Worm (Caenorhabditis elegans) whole organism, L3 larva: ENCODE data around the gene hum-4.
"Not testable (repeated sequence)": the region's sequence is repeated elsewhere in the genome, so short reads cannot be mapped to it uniquely, and the experiment has no call there.

ENCODE experiments used
- R02D3.7 ChIP-seq: fragments of 150-350 bp; optimal IDR thresholded peaks from 2 replicates; lab custom pipeline; 2014; ENCODE audit warnings: missing biosample characterization, missing genetic modification characterization
- aly-2 ChIP-seq: fragments of 150-350 bp; optimal IDR thresholded peaks from 2 replicates; lab custom pipeline; 2014; ENCODE audit warnings: missing biosample characterization, missing genetic modification characterization
- ama-1 ChIP-seq: fragments of 150-350 bp; optimal IDR thresholded peaks from 2 replicates; lab custom pipeline; 2018
- ceh-16 ChIP-seq: sonication (generic microtip); optimal IDR thresholded peaks from 2 replicates; lab custom pipeline; 2017; ENCODE audit warnings: missing biosample characterization, missing genetic modification characterization
- ceh-28 ChIP-seq: fragments of 150-350 bp; optimal IDR thresholded peaks from 2 replicates; lab custom pipeline; 2014; ENCODE audit warnings: missing biosample characterization, missing genetic modification reagents, missing genetic modification characterization
- ceh-9 ChIP-seq: sonication (generic microtip); optimal IDR thresholded peaks from 2 replicates; lab custom pipeline; 2018; ENCODE audit warnings: missing biosample characterization, missing genetic modification characterization
- daf-12 ChIP-seq: fragments of 150-350 bp; optimal IDR thresholded peaks from 2 replicates; lab custom pipeline; 2014; ENCODE audit warnings: missing biosample characterization, missing genetic modification reagents, missing genetic modification characterization
- egl-27 ChIP-seq: sonication (generic microtip); optimal IDR thresholded peaks from 4 replicates; lab custom pipeline; 2017; ENCODE audit warnings: missing biosample characterization, missing genetic modification reagents, missing genetic modification characterization
- egl-5 ChIP-seq: fragments of 150-350 bp; optimal IDR thresholded peaks from 2 replicates; lab custom pipeline; 2017; ENCODE audit warnings: missing biosample characterization, missing genetic modification reagents, missing genetic modification characterization, inconsistent platforms
- elt-2 ChIP-seq: sonication (generic microtip); optimal IDR thresholded peaks from 2 replicates; lab custom pipeline; 2016; ENCODE audit warnings: missing genetic modification reagents, mild to moderate bottlenecking, missing genetic modification characterization, missing compliant biosample characterization
- elt-3 ChIP-seq, 3 experiments: fragments of 150-350 bp in 1 of 3; sonication (generic microtip) in 2 of 3; optimal IDR thresholded peaks; 2 replicates in 2 of 3; 4 replicates in 1 of 3; lab custom pipeline; 2014 to 2017; ENCODE audit warnings: missing biosample characterization in 3 of 3, missing genetic modification characterization in 3 of 3
- eor-1 ChIP-seq, 2 experiments: fragments of 150-350 bp; optimal IDR thresholded peaks; 2 replicates each; lab custom pipeline; 2014 to 2018; ENCODE audit warnings: missing biosample characterization in 2 of 2, missing genetic modification characterization in 2 of 2
- fos-1 ChIP-seq: fragments of 150-350 bp; optimal IDR thresholded peaks from 2 replicates; lab custom pipeline; 2014; ENCODE audit warnings: missing biosample characterization, missing genetic modification characterization
- hmg-11 ChIP-seq: sonication (generic microtip); optimal IDR thresholded peaks from 2 replicates; lab custom pipeline; 2016; ENCODE audit warnings: missing genetic modification characterization, missing compliant biosample characterization
- jun-1 ChIP-seq: fragments of 150-350 bp; optimal IDR thresholded peaks from 2 replicates; lab custom pipeline; 2014; ENCODE audit warnings: missing biosample characterization, missing genetic modification reagents, missing genetic modification characterization
- lin-39 ChIP-seq: fragments of 150-350 bp; optimal IDR thresholded peaks from 2 replicates; lab custom pipeline; 2018; ENCODE audit warnings: missing biosample characterization, missing genetic modification reagents, missing genetic modification characterization
- lsy-12 ChIP-seq: sonication (generic microtip); optimal IDR thresholded peaks from 2 replicates; lab custom pipeline; 2016; ENCODE audit warnings: mild to moderate bottlenecking, missing genetic modification characterization, missing compliant biosample characterization
- mdl-1 ChIP-seq: fragments of 150-350 bp; optimal IDR thresholded peaks from 2 replicates; lab custom pipeline; 2014; ENCODE audit warnings: missing biosample characterization, missing genetic modification characterization
- mml-1 ChIP-seq: fragments of 150-350 bp; sonication (generic microtip); optimal IDR thresholded peaks from 3 replicates; lab custom pipeline; 2014; ENCODE audit warnings: missing biosample characterization, missing genetic modification characterization
- nfya-1 ChIP-seq: sonication (generic microtip); optimal IDR thresholded peaks from 2 replicates; lab custom pipeline; 2017; ENCODE audit warnings: missing genetic modification characterization, mild to moderate bottlenecking, missing compliant biosample characterization, antibody characterized with exemption, moderate library complexity; ENCODE audit not compliant: insufficient read depth
- nhr-11 ChIP-seq: fragments of 150-350 bp; optimal IDR thresholded peaks from 2 replicates; lab custom pipeline; 2014; ENCODE audit warnings: missing biosample characterization, missing genetic modification characterization
- nhr-23 ChIP-seq: fragments of 150-350 bp; optimal IDR thresholded peaks from 2 replicates; lab custom pipeline; 2014; ENCODE audit warnings: missing biosample characterization, missing genetic modification reagents, missing genetic modification characterization
- nhr-25 ChIP-seq: sonication (generic microtip); optimal IDR thresholded peaks from 2 replicates; lab custom pipeline; 2017; ENCODE audit warnings: missing biosample characterization, missing genetic modification characterization
- nhr-28 ChIP-seq: fragments of 150-350 bp; optimal IDR thresholded peaks from 2 replicates; lab custom pipeline; 2014; ENCODE audit warnings: missing biosample characterization, missing genetic modification characterization
- nhr-43 ChIP-seq: sonication (generic microtip); optimal IDR thresholded peaks from 2 replicates; lab custom pipeline; 2016; ENCODE audit warnings: mild to moderate bottlenecking, missing genetic modification characterization, missing compliant biosample characterization; ENCODE audit not compliant: poor library complexity, severe bottlenecking
- nhr-76 ChIP-seq: fragments of 150-350 bp; sonication (generic microtip); optimal IDR thresholded peaks from 5 replicates; lab custom pipeline; 2014; ENCODE audit warnings: missing biosample characterization, missing genetic modification characterization
- pqm-1 ChIP-seq: fragments of 150-350 bp; optimal IDR thresholded peaks from 2 replicates; lab custom pipeline; 2017; ENCODE audit warnings: missing biosample characterization, missing genetic modification characterization, inconsistent platforms
- sea-2 ChIP-seq: fragments of 150-350 bp; sonication (generic microtip); optimal IDR thresholded peaks from 4 replicates; lab custom pipeline; 2014; ENCODE audit warnings: missing biosample characterization, missing genetic modification reagents, missing genetic modification characterization
- skn-1 ChIP-seq: fragments of 150-350 bp; optimal IDR thresholded peaks from 2 replicates; lab custom pipeline; 2014; ENCODE audit warnings: missing biosample characterization, missing genetic modification characterization
- snpc-4 ChIP-seq: fragments of 150-350 bp; optimal IDR thresholded peaks from 2 replicates; lab custom pipeline; 2014; ENCODE audit warnings: missing biosample characterization, missing genetic modification characterization
- tbx-2 ChIP-seq: sonication (generic microtip); optimal IDR thresholded peaks from 2 replicates; lab custom pipeline; 2016; ENCODE audit warnings: mild to moderate bottlenecking, missing genetic modification characterization, missing compliant biosample characterization
- unc-62 ChIP-seq: fragments of 150-350 bp; sonication (generic microtip); optimal IDR thresholded peaks from 4 replicates; lab custom pipeline; 2014; ENCODE audit warnings: missing biosample characterization, missing genetic modification reagents, missing genetic modification characterization

Gene hum-4

DNA sequence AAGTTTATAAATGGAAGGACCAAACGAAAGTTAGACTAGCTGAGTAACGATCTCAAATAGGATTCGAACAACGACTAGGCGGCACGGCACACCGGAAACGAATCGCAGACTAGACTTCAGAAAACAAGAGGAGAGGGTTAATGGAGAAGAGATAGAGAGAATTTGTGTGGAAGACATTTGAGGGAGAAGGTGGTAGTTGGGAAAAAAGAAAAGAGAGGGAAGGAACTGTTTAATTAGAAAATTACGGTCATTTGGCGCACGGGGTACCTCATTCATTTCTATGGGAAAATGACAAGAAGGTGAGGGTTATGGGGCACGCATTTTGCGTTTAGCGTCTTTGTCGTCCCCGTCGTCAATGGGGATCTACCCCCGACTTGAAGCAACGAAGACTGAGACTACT is 20.8 kb upstream of the hum-4 start, which contains the start of gene F48C5.2:
TSS of gene F48C5.2 (minus strand) at position 101 of the 400 bp plus-strand sequence.
- TF ChIP-seq elt-3 (tag; optimal IDR thresholded peaks at IDR 0.05; lab: Kevin White, UChicago) (no peak), ceh-28 (tag; lab: Kevin White, UChicago) (no peak), ceh-16 (tag; lab: Kevin White, UChicago) (no peak), elt-2 (tag; lab: Kevin White, UChicago) (no peak), unc-62 (no peak), ama-1 (no peak), nhr-23 (tag; lab: Kevin White, UChicago) (no peak), nhr-11 (no peak), egl-5 (tag; lab: Kevin White, UChicago) (no peak), fos-1 (tag; lab: Kevin White, UChicago) (no peak), skn-1 (tag; lab: Kevin White, UChicago) (no peak), aly-2 (no peak), nfya-1 (tag; lab: Kevin White, UChicago) (no peak), snpc-4 (tag; lab: Kevin White, UChicago) (no peak), nhr-25 (tag; lab: Kevin White, UChicago) (no peak)
- TF ChIP-seq, all 47 proteins: peak for 0

DNA sequence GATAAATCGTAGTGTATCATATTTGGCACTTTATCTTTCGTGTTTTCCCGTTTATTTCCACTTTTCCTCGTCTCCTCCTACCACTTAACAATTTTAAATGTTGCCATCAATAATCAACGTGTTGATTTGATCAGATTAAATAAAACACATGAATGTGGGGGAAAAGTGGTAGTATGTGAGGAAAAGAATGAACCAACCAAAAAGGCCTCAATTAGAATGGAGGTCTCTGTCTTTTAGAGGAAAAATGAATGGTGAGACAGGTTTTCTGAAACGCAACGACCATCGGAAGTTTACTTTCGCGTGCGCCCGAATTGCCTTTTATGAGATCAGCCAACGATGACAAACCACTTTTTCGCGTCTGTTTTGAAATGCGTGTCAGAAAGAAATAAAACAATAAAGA is 18.9 kb upstream of the hum-4 start:
- TF ChIP-seq hmg-11 (tag; lab: Kevin White, UChicago) (no peak), nhr-25 (tag; lab: Kevin White, UChicago) (peak; percentile 33), ceh-9 (no peak)

DNA sequence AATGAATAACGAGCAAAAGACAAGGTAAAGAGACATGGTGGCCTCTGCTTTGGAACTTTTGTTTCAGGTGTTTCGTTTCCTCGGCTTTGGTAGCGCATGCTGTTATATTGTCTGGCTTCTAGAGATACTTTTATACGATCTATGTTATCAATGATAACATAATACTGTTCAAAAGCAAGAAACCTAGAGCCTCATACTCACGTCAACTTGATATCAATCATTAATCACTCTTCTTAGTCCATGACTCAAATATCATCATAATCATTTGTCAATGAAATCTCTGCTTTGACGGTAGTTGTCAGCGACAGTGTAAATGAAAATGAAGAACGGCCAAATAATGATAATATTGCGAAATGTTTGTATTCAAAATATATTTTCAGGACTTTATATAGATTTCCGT is 16.9 kb upstream of the hum-4 start:
- TF ChIP-seq daf-12: no peak
- TF ChIP-seq mml-1 (tag; lab: Kevin White, UChicago): no peak
- no peak for TF ChIP-seq sea-2 (GFP tag; lab: Kevin White, UChicago)
- no peak for TF ChIP-seq tbx-2 (tag; lab: Kevin White, UChicago)
- peak; percentile 53 for TF ChIP-seq nhr-25 (tag; lab: Kevin White, UChicago)
- peak; percentile 25 for TF ChIP-seq nhr-23 (tag; lab: Kevin White, UChicago)
- TF ChIP-seq ceh-28 (tag; lab: Kevin White, UChicago): no peak
- TF ChIP-seq nhr-43 (tag; lab: Kevin White, UChicago): no peak
- TF ChIP-seq aly-2: no peak
- TF ChIP-seq lin-39 (tag; lab: Kevin White, UChicago): no peak
- no peak for TF ChIP-seq lsy-12
- TF ChIP-seq nhr-76 (tag; lab: Kevin White, UChicago): no peak
- peak in 2 of 3 experiments; percentile 86 to 93 for TF ChIP-seq elt-3 (tag; optimal IDR thresholded peaks at IDR 0.05; lab: Kevin White, UChicago)
- TF ChIP-seq eor-1 (tag; optimal IDR thresholded peaks at IDR 0.05; lab: Kevin White, UChicago): no peak
- peak; percentile 11 for TF ChIP-seq R02D3.7 (tag; lab: Kevin White, UChicago)

DNA sequence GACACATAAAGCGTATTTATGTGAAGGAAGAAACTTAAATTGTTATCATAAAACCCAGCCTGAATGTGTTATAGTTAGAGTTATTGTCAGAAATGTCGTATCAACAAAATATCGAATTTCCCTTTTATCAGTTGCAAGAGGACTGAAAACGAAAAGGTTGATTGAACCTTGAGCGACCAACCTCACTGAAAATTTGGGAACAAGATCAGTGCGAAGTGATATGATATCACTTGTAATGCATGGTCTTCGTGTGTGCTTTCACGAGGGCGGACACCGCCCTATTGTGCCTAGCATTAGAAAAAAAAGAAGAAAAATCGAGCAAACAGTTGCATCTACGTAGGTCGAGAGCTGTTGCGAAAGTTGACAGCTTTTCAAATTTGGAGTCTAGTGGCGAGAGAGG is 14.3 kb upstream of the hum-4 start:
- TF ChIP-seq elt-2 (tag; lab: Kevin White, UChicago) (peak; percentile 91), pqm-1 (tag; lab: Kevin White, UChicago) (peak; percentile 66), jun-1 (tag; lab: Kevin White, UChicago) (peak; percentile 25), egl-27 (tag; lab: Kevin White, UChicago) (peak; percentile 57), elt-3 (tag; optimal IDR thresholded peaks at IDR 0.05; lab: Kevin White, UChicago) (no peak)

DNA sequence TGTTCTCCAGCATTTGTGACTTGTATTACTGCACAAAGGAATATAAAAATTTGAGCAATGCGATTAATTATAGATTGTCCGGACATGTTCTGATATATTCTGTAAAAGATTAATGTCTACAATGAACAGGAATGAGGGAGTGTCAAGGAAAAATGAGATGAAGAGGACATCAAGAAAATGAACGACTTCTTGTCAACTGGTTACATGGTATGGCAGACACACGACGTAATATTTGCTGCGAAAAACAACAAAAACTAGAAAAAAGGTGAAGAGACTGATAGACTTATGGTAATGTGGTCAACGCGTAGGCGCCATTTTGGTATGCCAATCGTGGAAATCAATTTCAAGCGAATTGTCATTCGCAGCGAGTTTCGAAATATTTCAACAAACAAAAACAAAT is 13.1 kb upstream of the hum-4 start, which contains the start of gene igeg-2:
TSS of gene igeg-2 (minus strand) at position 101 of the 400 bp plus-strand sequence.
- TF ChIP-seq nhr-23 (tag; lab: Kevin White, UChicago) (no peak), mdl-1 (tag; lab: Kevin White, UChicago) (no peak), nhr-28 (no peak), R02D3.7 (tag; lab: Kevin White, UChicago) (no peak)

DNA sequence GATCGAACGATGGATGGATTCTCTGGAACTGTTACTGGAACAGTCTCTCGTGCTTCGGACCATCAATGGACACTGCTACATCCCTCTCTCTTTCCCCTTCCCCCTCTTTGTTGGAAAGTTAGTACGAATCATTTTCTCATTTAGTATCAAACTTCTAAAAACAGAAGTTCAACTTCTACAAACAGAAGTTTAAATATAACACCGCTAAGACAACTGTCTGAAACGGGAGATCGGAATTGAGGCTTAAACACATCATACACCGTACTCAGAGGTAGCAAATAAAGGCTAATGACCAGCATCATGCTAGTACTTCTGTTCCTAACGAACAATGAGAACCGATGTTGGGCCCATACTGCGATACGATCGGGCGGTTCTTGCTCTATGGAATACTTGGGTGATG is 6.4 kb upstream of the hum-4 start, which contains the start of gene F46C3.7:
TSS of gene F46C3.7 (plus strand) at position 301 of the 400 bp plus-strand sequence.
- not testable (repeated sequence) for TF ChIP-seq R02D3.7, nhr-23, nhr-76 (tag; lab: Kevin White, UChicago)
